Fruit fly (Drosophila melanogaster) whole organism, adult: Measurements from ENCODE around the gene CG15625.

Experiments
- CG11617 ChIP-seq: fragments of 200-800 bp; sonication (Bioruptor generic); optimal IDR thresholded peaks from 2 replicates; lab custom pipeline; 2017; ENCODE audit warnings: mild to moderate bottlenecking, missing biosample characterization, missing genetic modification reagents, missing genetic modification characterization
- CG1620 ChIP-seq: fragments of 200-800 bp; sonication (Bioruptor generic); optimal IDR thresholded peaks from 2 replicates; lab custom pipeline; 2016; ENCODE audit warnings: missing biosample characterization, missing genetic modification characterization
- Crg-1 ChIP-seq: fragments of 200-800 bp; sonication (Bioruptor generic); optimal IDR thresholded peaks from 2 replicates; lab custom pipeline; 2016; ENCODE audit warnings: missing biosample characterization, missing genetic modification characterization
- ovo ChIP-seq: fragments of 200-800 bp; sonication (Bioruptor generic); optimal IDR thresholded peaks from 2 replicates; lab custom pipeline; 2016; ENCODE audit warnings: missing biosample characterization, missing genetic modification characterization
- pad ChIP-seq: fragments of 200-800 bp; sonication (Bioruptor generic); optimal IDR thresholded peaks from 3 replicates; lab custom pipeline; 2017; ENCODE audit warnings: missing biosample characterization, missing genetic modification characterization, mild to moderate bottlenecking, moderate library complexity, missing genetic modification reagents
- toe ChIP-seq: fragments of 200-800 bp; sonication (Bioruptor generic); optimal IDR thresholded peaks from 2 replicates; lab custom pipeline; 2016; ENCODE audit warnings: missing biosample characterization, missing genetic modification characterization

dm6 chr2L:4895902-4896301 is 6.1 kb downstream of the CG15625 start:
- TF ChIP-seq Crg-1 (GFP tag; lab: Kevin White, UChicago) (no peak), pad (GFP tag; lab: Kevin White, UChicago) (no peak), ovo (GFP tag; lab: Kevin White, UChicago) (no peak), CG1620 (GFP tag; lab: Kevin White, UChicago) (no peak), CG11617 (GFP tag; lab: Kevin White, UChicago) (no peak), toe (GFP tag; lab: Kevin White, UChicago) (no peak)
